Worm (Caenorhabditis elegans) whole organism, L4 larva: ENCODE measurements around the gene test-1.

Experiments
- F49E8.2 ChIP-seq: sonication (generic microtip); optimal IDR thresholded peaks from 2 replicates; lab custom pipeline; 2016; ENCODE audit warnings: missing compliant biosample characterization, mild to moderate bottlenecking, missing genetic modification characterization, borderline replicate concordance
- R02D3.7 ChIP-seq: fragments of 150-350 bp; sonication (generic microtip); optimal IDR thresholded peaks from 3 replicates; lab custom pipeline; 2014; ENCODE audit warnings: missing biosample characterization, missing genetic modification characterization
- ZK337.2 ChIP-seq: fragments of 200-800 bp; sonication (Bioruptor generic); IDR thresholded peaks from 2 replicates; pipeline ENCODE4 v1.3.6; 2022; ENCODE audit warnings: missing genetic modification reagents, missing genetic modification characterization, missing compliant biosample characterization
- ZK546.5 ChIP-seq, 2 experiments: sonication (generic microtip); optimal IDR thresholded peaks; 2 replicates each; lab custom pipeline; 2017; ENCODE audit warnings: missing biosample characterization in 2 of 2, missing genetic modification characterization in 2 of 2
- aha-1 ChIP-seq: fragments of 150-350 bp; peaks from one replicate; lab custom pipeline; 2014; ENCODE audit warnings: missing biosample characterization, missing genetic modification characterization
- arid-1 ChIP-seq: fragments of 200-800 bp; sonication (Bioruptor generic); conservative IDR thresholded peaks from 2 replicates; pipeline ENCODE4 v1.3.6; 2022; ENCODE audit warnings: missing genetic modification reagents, missing genetic modification characterization, missing compliant biosample characterization
- ceh-32 ChIP-seq: sonication (generic microtip); optimal IDR thresholded peaks from 2 replicates; lab custom pipeline; 2016; ENCODE audit warnings: mild to moderate bottlenecking, missing genetic modification characterization, missing compliant biosample characterization; ENCODE audit not compliant: poor library complexity
- cey-2 ChIP-seq: sonication (generic microtip); optimal IDR thresholded peaks from 3 replicates; lab custom pipeline; 2017; ENCODE audit warnings: missing genetic modification characterization, mild to moderate bottlenecking, missing compliant biosample characterization, antibody characterized with exemption, borderline replicate concordance; ENCODE audit not compliant: insufficient read depth
- ctbp-1 ChIP-seq: fragments of 200-800 bp; sonication (Bioruptor generic); IDR thresholded peaks from 2 replicates; pipeline ENCODE4 v1.3.6; 2022; ENCODE audit warnings: missing genetic modification reagents, missing genetic modification characterization, missing compliant biosample characterization
- daf-12 ChIP-seq: fragments of 150-350 bp; optimal IDR thresholded peaks from 2 replicates; lab custom pipeline; 2014; ENCODE audit warnings: missing biosample characterization, missing genetic modification reagents, missing genetic modification characterization
- daf-19 ChIP-seq: fragments of 200-800 bp; sonication (Bioruptor generic); conservative IDR thresholded peaks from 2 replicates; pipeline ENCODE4 v1.3.6; 2022; ENCODE audit warnings: missing genetic modification characterization, missing compliant biosample characterization
- daf-8 ChIP-seq: fragments of 200-800 bp; sonication (Bioruptor generic); IDR thresholded peaks from 2 replicates; pipeline ENCODE4 v1.3.6; 2022; ENCODE audit warnings: missing genetic modification characterization, missing compliant biosample characterization
- dmd-6 ChIP-seq: fragments of 200-800 bp; sonication (Bioruptor generic); IDR thresholded peaks from 2 replicates; pipeline ENCODE4 v1.3.6; 2022; ENCODE audit warnings: missing genetic modification reagents, missing genetic modification characterization, missing compliant biosample characterization
- dmd-9 ChIP-seq: fragments of 200-800 bp; sonication (Bioruptor generic); IDR thresholded peaks from 2 replicates; pipeline ENCODE4 v1.3.6; 2022; ENCODE audit warnings: missing genetic modification reagents, missing genetic modification characterization, missing compliant biosample characterization
- egl-27 ChIP-seq: sonication (generic microtip); optimal IDR thresholded peaks from 3 replicates; lab custom pipeline; 2017; ENCODE audit warnings: missing biosample characterization, missing genetic modification reagents, missing genetic modification characterization
- fkh-10 ChIP-seq: fragments of 150-350 bp; optimal IDR thresholded peaks from 2 replicates; lab custom pipeline; 2014; ENCODE audit warnings: missing biosample characterization, missing genetic modification reagents, missing genetic modification characterization
- fos-1 ChIP-seq: fragments of 150-350 bp; optimal IDR thresholded peaks from 2 replicates; lab custom pipeline; 2014; ENCODE audit warnings: missing biosample characterization, missing genetic modification characterization
- hlh-11 ChIP-seq: fragments of 200-800 bp; sonication (Bioruptor generic); optimal IDR thresholded peaks from 2 replicates; lab custom pipeline; 2018; ENCODE audit warnings: mild to moderate bottlenecking, missing genetic modification characterization, missing compliant biosample characterization
- lin-1 ChIP-seq: fragments of 200-800 bp; sonication (Bioruptor generic); IDR thresholded peaks from 2 replicates; pipeline ENCODE4 v1.3.6; 2022; ENCODE audit warnings: missing genetic modification reagents, missing genetic modification characterization, missing compliant biosample characterization
- lin-15B ChIP-seq: fragments of 150-350 bp; sonication (generic microtip); optimal IDR thresholded peaks from 3 replicates; lab custom pipeline; 2014; ENCODE audit warnings: missing biosample characterization, missing genetic modification characterization
- lin-39 ChIP-seq: fragments of 150-350 bp; optimal IDR thresholded peaks from 2 replicates; lab custom pipeline; 2014; ENCODE audit warnings: missing biosample characterization, missing genetic modification reagents, missing genetic modification characterization
- madf-9 ChIP-seq: fragments of 200-800 bp; sonication (Bioruptor generic); conservative IDR thresholded peaks from 2 replicates; pipeline ENCODE4 v1.3.6; 2022; ENCODE audit warnings: missing genetic modification reagents, missing genetic modification characterization, missing compliant biosample characterization
- nhr-11 ChIP-seq: fragments of 150-350 bp; optimal IDR thresholded peaks from 2 replicates; lab custom pipeline; 2014; ENCODE audit warnings: missing biosample characterization, missing genetic modification characterization
- nhr-111 ChIP-seq: fragments of 200-800 bp; sonication (Bioruptor generic); optimal IDR thresholded peaks from 2 replicates; lab custom pipeline; 2018; ENCODE audit warnings: mild to moderate bottlenecking, missing genetic modification characterization, missing compliant biosample characterization
- nhr-28 ChIP-seq: fragments of 150-350 bp; optimal IDR thresholded peaks from 2 replicates; lab custom pipeline; 2014; ENCODE audit warnings: missing biosample characterization, missing genetic modification characterization
- nhr-77 ChIP-seq: fragments of 150-350 bp; optimal IDR thresholded peaks from 2 replicates; lab custom pipeline; 2014; ENCODE audit warnings: missing biosample characterization, missing genetic modification characterization
- pha-4 ChIP-seq, 2 experiments: fragments of 150-350 bp in 1 of 2; fragments of 200-800 bp in 1 of 2; sonication (Bioruptor generic) in 1 of 2; IDR thresholded peaks in 1 of 2; optimal IDR thresholded peaks in 1 of 2; 2 replicates each; pipeline versions ENCODE4 v1.3.6 to Lab custom; 2014 to 2022; ENCODE audit warnings: missing genetic modification characterization in 2 of 2, missing genetic modification reagents in 2 of 2, missing biosample characterization in 1 of 2, missing compliant biosample characterization in 1 of 2
- rbr-2 ChIP-seq: sonication (generic microtip); optimal IDR thresholded peaks from 2 replicates; lab custom pipeline; 2016; ENCODE audit warnings: missing genotype, missing genetic modification characterization, missing compliant biosample characterization
- saeg-2 ChIP-seq: fragments of 200-800 bp; sonication (Bioruptor generic); IDR thresholded peaks from 2 replicates; pipeline ENCODE4 v1.3.6; 2022; ENCODE audit warnings: missing genetic modification reagents, missing genetic modification characterization, missing compliant biosample characterization
- set-16 ChIP-seq: fragments of 200-800 bp; sonication (Bioruptor generic); IDR thresholded peaks from 2 replicates; pipeline ENCODE4 v1.3.6; 2022; ENCODE audit warnings: missing genetic modification reagents, missing genetic modification characterization, missing compliant biosample characterization
- skn-1 ChIP-seq: fragments of 150-350 bp; optimal IDR thresholded peaks from 2 replicates; lab custom pipeline; 2014; ENCODE audit warnings: missing biosample characterization, missing genetic modification characterization
- snpc-4 ChIP-seq: fragments of 150-350 bp; optimal IDR thresholded peaks from 2 replicates; lab custom pipeline; 2014; ENCODE audit warnings: missing biosample characterization, missing genetic modification characterization
- tra-1 ChIP-seq: fragments of 200-800 bp; sonication (Bioruptor generic); IDR thresholded peaks from 2 replicates; pipeline ENCODE4 v1.3.6; 2022; ENCODE audit warnings: missing genetic modification reagents, missing genetic modification characterization, missing compliant biosample characterization
- unc-62 ChIP-seq, 3 experiments: fragments of 150-350 bp in 1 of 3; sonication (generic microtip); optimal IDR thresholded peaks in 2 of 3; peaks in 1 of 3; 1 replicate in 1 of 3; 2 replicates in 2 of 3; lab custom pipeline; 2014 to 2017; ENCODE audit warnings: missing biosample characterization in 3 of 3, missing genetic modification characterization in 3 of 3, missing genetic modification reagents in 3 of 3, missing genotype in 1 of 3
- vab-7 ChIP-seq: fragments of 200-800 bp; sonication (Bioruptor generic); IDR thresholded peaks from 2 replicates; pipeline ENCODE4 v1.3.6; 2022; ENCODE audit warnings: missing genetic modification reagents, missing genetic modification characterization, missing compliant biosample characterization
- zag-1 ChIP-seq: fragments of 150-350 bp; optimal IDR thresholded peaks from 2 replicates; lab custom pipeline; 2014; ENCODE audit warnings: missing biosample characterization, missing genetic modification characterization
- zfp-3 ChIP-seq: fragments of 200-800 bp; sonication (Bioruptor generic); conservative IDR thresholded peaks from 2 replicates; pipeline ENCODE4 v1.3.6; 2022; ENCODE audit warnings: missing genetic modification reagents, missing genetic modification characterization, missing compliant biosample characterization
- zip-2 ChIP-seq: fragments of 150-350 bp; optimal IDR thresholded peaks from 2 replicates; lab custom pipeline; 2014; ENCODE audit warnings: missing biosample characterization, missing genetic modification characterization

The test-1 gene

ce11 chrIV:2162256-2162655 lies 25.5 kb downstream of the test-1 start:
- TF ChIP-seq pha-4 (GFP tag; IDR thresholded peaks at IDR 0.05; lab: Robert Waterston, UW) (no peak), pha-4 (tag; optimal IDR thresholded peaks at IDR 0.05; lab: Kevin White, UChicago) (peak; percentile 70), nhr-77 (tag; lab: Kevin White, UChicago) (no peak), ZK337.2 (no peak), nhr-28 (tag; lab: Kevin White, UChicago) (peak; percentile 58), daf-19 (no peak), ZK546.5 (tag; optimal IDR thresholded peaks at IDR 0.05; lab: Kevin White, UChicago) (no peak), zag-1 (no peak), snpc-4 (no peak), unc-62 (GFP tag; optimal IDR thresholded peaks at IDR 0.05 in 1 of 2; lab: Kevin White, UChicago) (peak in 1 of 2 experiments; percentile 85), unc-62 (tag; optimal IDR thresholded peaks at IDR 0.05; lab: Kevin White, UChicago) (no peak), lin-15B (tag; lab: Kevin White, UChicago) (no peak), lin-1 (no peak), vab-7 (GFP tag; lab: Robert Waterston, UW) (no peak), ceh-32 (tag; lab: Kevin White, UChicago) (no peak), F49E8.2 (tag; lab: Kevin White, UChicago) (no peak)

- no peak for TF ChIP-seq daf-8 (GFP tag; lab: Robert Waterston, UW)
- no peak for TF ChIP-seq egl-27 (tag; lab: Kevin White, UChicago)
- TF ChIP-seq R02D3.7 (tag; lab: Kevin White, UChicago): no peak
- TF ChIP-seq daf-12 (tag; lab: Kevin White, UChicago): no peak
- TF ChIP-seq cey-2 (tag; lab: Kevin White, UChicago): no peak
- no peak for TF ChIP-seq lin-15B (tag; lab: Kevin White, UChicago)
- TF ChIP-seq skn-1 (tag; lab: Kevin White, UChicago): no peak
- TF ChIP-seq zfp-3 (GFP tag; lab: Robert Waterston, UW): no peak
- TF ChIP-seq hlh-11 (tag; lab: Kevin White, UChicago): no peak
- TF ChIP-seq, all 104 proteins: peak for 0
These were observed 31.8 kb downstream of the test-1 start, which contains the start of gene C54E4.4 for ce11 chrIV:2168514-2168913. C54E4.4 (minus strand) TSS chrIV:2168614.

ce11 chrIV:2170332-2170731 lies 33.6 kb downstream of the test-1 start:
- TF ChIP-seq zip-2 (no peak), ctbp-1 (no peak), dmd-6 (no peak), ZK546.5 (tag; optimal IDR thresholded peaks at IDR 0.05; lab: Kevin White, UChicago) (no peak), nhr-111 (GFP tag; lab: Kevin White, UChicago) (no peak), fos-1 (tag; lab: Kevin White, UChicago) (no peak), rbr-2 (tag; lab: Kevin White, UChicago) (no peak), madf-9 (no peak), daf-19 (no peak), lin-39 (tag; lab: Kevin White, UChicago) (no peak), fkh-10 (GFP tag; lab: Kevin White, UChicago) (no peak)

ce11 chrIV:2172880-2173279 lies 36.1 kb downstream of the test-1 start:
- peak; percentile 28 for TF ChIP-seq fkh-10 (GFP tag; lab: Kevin White, UChicago)
- peak; percentile 4 for TF ChIP-seq aha-1 (tag; lab: Kevin White, UChicago)
- no peak for TF ChIP-seq nhr-11 (tag; lab: Kevin White, UChicago)
- peak; percentile 49; the same call in 1 of the 2 replicates for TF ChIP-seq ctbp-1

ce11 chrIV:2175291-2175690 lies 38.5 kb downstream of the test-1 start, which contains the start of gene C54E4.1:
C54E4.1 (plus strand) TSS chrIV:2175591.
- TF ChIP-seq arid-1 (GFP tag; lab: Robert Waterston, UW) (no peak), saeg-2 (no peak), daf-19 (no peak), tra-1 (0 out of 2 replicates have a peak, but pooled peaks have one; percentile 38), ZK546.5 (tag; optimal IDR thresholded peaks at IDR 0.05; lab: Kevin White, UChicago) (no peak), dmd-9 (GFP tag; lab: Robert Waterston, UW) (no peak), set-16 (GFP tag; lab: Robert Waterston, UW) (peak; percentile 37; the same call in 1 of the 2 replicates)
